ENCODE assay signal across 2 fruit fly cellular contexts in the genomic region with DNA sequence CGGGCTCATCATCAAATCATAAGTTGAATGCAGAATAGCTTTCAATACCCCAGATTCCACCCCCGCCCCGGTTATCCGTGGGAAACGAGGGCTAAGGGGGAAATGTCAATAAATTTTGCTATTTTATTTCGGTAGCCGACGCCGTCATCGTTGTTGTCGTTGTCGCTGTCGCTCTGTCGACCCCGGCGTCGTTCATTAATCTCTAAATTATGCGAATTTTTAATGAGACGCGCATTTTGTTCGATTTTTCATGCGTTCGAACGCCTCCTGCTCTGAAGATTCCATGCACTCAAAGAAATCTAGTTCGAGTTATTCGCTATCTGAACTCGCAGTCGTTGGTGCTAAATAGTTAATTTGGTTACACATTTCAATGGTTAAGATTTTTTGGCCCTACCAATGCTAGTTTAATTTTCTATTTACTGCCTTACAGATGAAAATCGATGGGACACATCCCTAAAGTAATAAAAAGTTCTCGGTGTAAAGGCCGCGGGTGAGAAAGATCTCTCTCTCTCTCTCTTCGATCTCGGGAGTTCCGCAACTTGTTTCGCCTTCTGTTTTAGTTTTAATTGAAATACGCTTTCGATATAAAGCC.
TF ChIP-seq lines count a peak whose summit lies in the region.

No protein-coding gene starts in this region.

TF ChIP-seq in whole organism, embryonic, 481 proteins besides CTCF, POLR2A, EP300 and RAD21 (continued from another document and continues in another):
- TF ChIP-seq CG12744 (GFP tag; optimal IDR thresholded peaks at IDR 0.05; lab: Kevin White, UChicago) (no peak), Ada2b (GFP tag; IDR thresholded peaks at IDR 0.05; lab: Robert Waterston, UW) (peak; percentile 22; the same call in 1 of the 2 replicates), CG2129 (GFP tag; IDR thresholded peaks at IDR 0.05; lab: Robert Waterston, UW; ENCODE audit: partially characterized antibody) (no peak), knrl (GFP tag; IDR thresholded peaks at IDR 0.05; lab: Robert Waterston, UW; ENCODE audit: partially characterized antibody) (no peak), org-1 (GFP tag; optimal IDR thresholded peaks at IDR 0.05; lab: Kevin White, UChicago) (no peak), pros (GFP tag; optimal IDR thresholded peaks at IDR 0.05; lab: Kevin White, UChicago) (no peak), lab (GFP tag; optimal IDR thresholded peaks at IDR 0.05; lab: Kevin White, UChicago) (peak; percentile 33), CHES-1-like (GFP tag; optimal IDR thresholded peaks at IDR 0.05; lab: Kevin White, UChicago) (peak; percentile 13), zen (tag; optimal IDR thresholded peaks at IDR 0.05; lab: Kevin White, UChicago) (no peak), CG3838 (GFP tag; optimal IDR thresholded peaks at IDR 0.05; lab: Kevin White, UChicago) (no peak), CG4820 (GFP tag; optimal IDR thresholded peaks at IDR 0.05; lab: Kevin White, UChicago) (no peak), emc (GFP tag; optimal IDR thresholded peaks at IDR 0.05; lab: Kevin White, UChicago) (no peak), hkb (optimal IDR thresholded peaks at IDR 0.05; lab: Kevin White, UChicago) (no peak), hkb (GFP tag; IDR thresholded peaks at IDR 0.05; lab: Robert Waterston, UW) (no peak), Blimp-1 (GFP tag; optimal IDR thresholded peaks at IDR 0.05; lab: Kevin White, UChicago) (peak; percentile 12), pb (GFP tag; optimal IDR thresholded peaks at IDR 0.05; lab: Kevin White, UChicago) (no peak), Fer2 (tag; optimal IDR thresholded peaks at IDR 0.05; lab: Kevin White, UChicago) (no peak), CG3847 (GFP tag; IDR thresholded peaks at IDR 0.05; lab: Robert Waterston, UW) (peak; percentile 53), Vsx1 (GFP tag; optimal IDR thresholded peaks at IDR 0.05; lab: Kevin White, UChicago) (no peak), CG8089 (GFP tag; optimal IDR thresholded peaks at IDR 0.05; lab: Kevin White, UChicago) (no peak), chn (GFP tag; optimal IDR thresholded peaks at IDR 0.05; lab: Kevin White, UChicago) (no peak), Doc2 (GFP tag; IDR thresholded peaks at IDR 0.05; lab: Robert Waterston, UW) (no peak), Chrac-16 (GFP tag; optimal IDR thresholded peaks at IDR 0.05; lab: Kevin White, UChicago) (peak; percentile 12), Doc3 (GFP tag; IDR thresholded peaks at IDR 0.05; lab: Robert Waterston, UW; ENCODE audit: partially characterized antibody) (no peak), CG17829 (tag; optimal IDR thresholded peaks at IDR 0.05; lab: Kevin White, UChicago) (no peak), CG2116 (GFP tag; optimal IDR thresholded peaks at IDR 0.05; lab: Kevin White, UChicago) (no peak), CG9727 (GFP tag; optimal IDR thresholded peaks at IDR 0.05; lab: Kevin White, UChicago) (no peak), vvl (GFP tag; IDR thresholded peaks at IDR 0.05; lab: Robert Waterston, UW) (peak; percentile 57), CG6654 (GFP tag; optimal IDR thresholded peaks at IDR 0.05; lab: Kevin White, UChicago) (no peak), Nf-YA (GFP tag; IDR thresholded peaks at IDR 0.05; lab: Robert Waterston, UW) (no peak), CG11504 (tag; optimal IDR thresholded peaks at IDR 0.05; lab: Kevin White, UChicago) (peak; percentile 16), CG14860 (GFP tag; IDR thresholded peaks at IDR 0.05; lab: Robert Waterston, UW; ENCODE audit: partially characterized antibody) (no peak), Antp (GFP tag; optimal IDR thresholded peaks at IDR 0.05; lab: Kevin White, UChicago) (no peak), CG7357 (GFP tag; IDR thresholded peaks at IDR 0.05; lab: Robert Waterston, UW) (no peak), Lpt (GFP tag; optimal IDR thresholded peaks at IDR 0.05; lab: Kevin White, UChicago) (no peak), tin (GFP tag; optimal IDR thresholded peaks at IDR 0.05; lab: Kevin White, UChicago) (no peak), CG2889 (GFP tag; IDR thresholded peaks at IDR 0.05; lab: Robert Waterston, UW) (0 out of 3 replicates have a peak, but pooled peaks have one; percentile 53), CG11695 (GFP tag; IDR thresholded peaks at IDR 0.05; lab: Robert Waterston, UW) (no peak), NC2α (GFP tag; optimal IDR thresholded peaks at IDR 0.05; lab: Kevin White, UChicago) (no peak), Mrtf (GFP tag; IDR thresholded peaks at IDR 0.05; lab: Robert Waterston, UW) (0 out of 3 replicates have a peak, but pooled peaks have one; percentile 6), caup (GFP tag; optimal IDR thresholded peaks at IDR 0.05; lab: Kevin White, UChicago; ENCODE audit: severe bottlenecking) (no peak), CoRest (tag; optimal IDR thresholded peaks at IDR 0.05; lab: Kevin White, UChicago) (peak; percentile 44), CG14050 (GFP tag; IDR thresholded peaks at IDR 0.05; lab: Robert Waterston, UW) (no peak), prd (optimal IDR thresholded peaks at IDR 0.05; lab: Kevin White, UChicago) (no peak), prd (GFP tag; IDR thresholded peaks at IDR 0.05; lab: Robert Waterston, UW) (peak; percentile 12; the same call in 1 of the 3 replicates), cg (GFP tag; optimal IDR thresholded peaks at IDR 0.05; lab: Kevin White, UChicago) (no peak), schlank (tag; optimal IDR thresholded peaks at IDR 0.05; lab: Kevin White, UChicago) (no peak), gce (GFP tag; IDR thresholded peaks at IDR 0.05; lab: Robert Waterston, UW) (no peak), en (GFP tag; optimal IDR thresholded peaks at IDR 0.05; lab: Kevin White, UChicago) (no peak), CG11560 (tag; IDR thresholded peaks at IDR 0.05; lab: Robert Waterston, UW) (0 out of 3 replicates have a peak, but pooled peaks have one; percentile 14), shn (GFP tag; optimal IDR thresholded peaks at IDR 0.05; lab: Kevin White, UChicago) (peak; percentile 18), eyg (GFP tag; optimal IDR thresholded peaks at IDR 0.05; lab: Kevin White, UChicago) (no peak), CG14014 (GFP tag; IDR thresholded peaks at IDR 0.05; lab: Robert Waterston, UW) (no peak), CG9876 (GFP tag; optimal IDR thresholded peaks at IDR 0.05; lab: Kevin White, UChicago) (no peak), Atf-2 (GFP tag; optimal IDR thresholded peaks at IDR 0.05; lab: Kevin White, UChicago) (no peak), CG31224 (GFP tag; IDR thresholded peaks at IDR 0.05; lab: Robert Waterston, UW) (peak; percentile 32; the same call in 1 of the 2 replicates), Meics (GFP tag; optimal IDR thresholded peaks at IDR 0.05; lab: Kevin White, UChicago) (peak; percentile 35), pzg (GFP tag; optimal IDR thresholded peaks at IDR 0.05; lab: Kevin White, UChicago) (no peak), CG17186 (GFP tag; optimal IDR thresholded peaks at IDR 0.05; lab: Kevin White, UChicago) (no peak), HLH54F (GFP tag; optimal IDR thresholded peaks at IDR 0.05; lab: Kevin White, UChicago) (peak; percentile 12), jing (GFP tag; optimal IDR thresholded peaks at IDR 0.05; lab: Kevin White, UChicago) (no peak), CG17912 (GFP tag; optimal IDR thresholded peaks at IDR 0.05; lab: Kevin White, UChicago) (no peak), ranshi (GFP tag; IDR thresholded peaks at IDR 0.05; lab: Robert Waterston, UW) (peak; percentile 37; the same call in 1 of the 2 replicates)

TF ChIP-seq in whole organism, prepupa, 60 proteins besides CTCF, POLR2A, EP300 and RAD21 (continued from another document):
- TF ChIP-seq CG10669 (GFP tag; optimal IDR thresholded peaks at IDR 0.05; lab: Kevin White, UChicago) (peak; percentile 84), Ets96B (tag; optimal IDR thresholded peaks at IDR 0.05; lab: Kevin White, UChicago) (peak; percentile 80), CG34406 (GFP tag; optimal IDR thresholded peaks at IDR 0.05; lab: Kevin White, UChicago) (peak; percentile 52), Smox (GFP tag; optimal IDR thresholded peaks at IDR 0.05; lab: Kevin White, UChicago) (peak; percentile 62), cyc (GFP tag; optimal IDR thresholded peaks at IDR 0.05; lab: Kevin White, UChicago) (peak; percentile 62), CG8319 (GFP tag; optimal IDR thresholded peaks at IDR 0.05; lab: Kevin White, UChicago) (peak; percentile 54), Met (GFP tag; optimal IDR thresholded peaks at IDR 0.05; lab: Kevin White, UChicago) (peak; percentile 75), CG7368 (GFP tag; optimal IDR thresholded peaks at IDR 0.05; lab: Kevin White, UChicago) (peak; percentile 61), vri (GFP tag; optimal IDR thresholded peaks at IDR 0.05; lab: Kevin White, UChicago) (peak; percentile 69), CG3032 (tag; optimal IDR thresholded peaks at IDR 0.05; lab: Kevin White, UChicago) (peak; percentile 81), dsx (GFP tag; optimal IDR thresholded peaks at IDR 0.05; lab: Kevin White, UChicago; ENCODE audit: poor library complexity, severe bottlenecking) (peak; percentile 72), CG6276 (GFP tag; optimal IDR thresholded peaks at IDR 0.05; lab: Kevin White, UChicago) (no peak), OdsH (GFP tag; optimal IDR thresholded peaks at IDR 0.05; lab: Kevin White, UChicago) (peak; percentile 71), CG6808 (GFP tag; optimal IDR thresholded peaks at IDR 0.05; lab: Kevin White, UChicago) (peak; percentile 79), svp (GFP tag; lab: Kevin White, UChicago) (peak; percentile 80), Hr4 (GFP tag; optimal IDR thresholded peaks at IDR 0.05; lab: Kevin White, UChicago) (no peak), Sox14 (GFP tag; optimal IDR thresholded peaks at IDR 0.05; lab: Kevin White, UChicago) (peak; percentile 73), eg (GFP tag; IDR thresholded peaks at IDR 0.05; lab: Robert Waterston, UW) (no peak), CG8632 (GFP tag; optimal IDR thresholded peaks at IDR 0.05; lab: Kevin White, UChicago) (peak; percentile 61), ss (GFP tag; optimal IDR thresholded peaks at IDR 0.05; lab: Kevin White, UChicago) (peak; percentile 44 to 77), CG10631 (GFP tag; optimal IDR thresholded peaks at IDR 0.05; lab: Kevin White, UChicago) (peak; percentile 72), CG4318 (GFP tag; optimal IDR thresholded peaks at IDR 0.05; lab: Kevin White, UChicago) (no peak), CG6163 (GFP tag; IDR thresholded peaks at IDR 0.05; lab: Robert Waterston, UW) (peak; percentile 80), fkh (GFP tag; optimal IDR thresholded peaks at IDR 0.05; lab: Kevin White, UChicago) (no peak), esn (GFP tag; optimal IDR thresholded peaks at IDR 0.05; lab: Kevin White, UChicago) (peak; percentile 78), Sox102F (GFP tag; optimal IDR thresholded peaks at IDR 0.05; lab: Kevin White, UChicago) (peak; percentile 71), spab (GFP tag; optimal IDR thresholded peaks at IDR 0.05; lab: Kevin White, UChicago) (peak; percentile 70), Eip93F (GFP tag; optimal IDR thresholded peaks at IDR 0.05; lab: Kevin White, UChicago) (no peak), CG15336 (GFP tag; IDR thresholded peaks at IDR 0.05; lab: Robert Waterston, UW) (no peak), CG11762 (GFP tag; optimal IDR thresholded peaks at IDR 0.05; lab: Kevin White, UChicago; ENCODE audit: insufficient read depth) (peak; percentile 42), CG32006 (GFP tag; optimal IDR thresholded peaks at IDR 0.05; lab: Kevin White, UChicago) (peak; percentile 57), dac (GFP tag; optimal IDR thresholded peaks at IDR 0.05; lab: Kevin White, UChicago) (no peak), Eip78C (GFP tag; lab: Kevin White, UChicago) (peak; percentile 90), CG8119 (GFP tag; IDR thresholded peaks at IDR 0.05; lab: Robert Waterston, UW) (peak; percentile 28; the same call in 1 of the 3 replicates), Blimp-1 (GFP tag; optimal IDR thresholded peaks at IDR 0.05; lab: Kevin White, UChicago) (peak; percentile 4), acj6 (GFP tag; optimal IDR thresholded peaks at IDR 0.05; lab: Kevin White, UChicago) (peak; percentile 67), fd85E (GFP tag; optimal IDR thresholded peaks at IDR 0.05; lab: Kevin White, UChicago) (no peak), pdm3 (GFP tag; optimal IDR thresholded peaks at IDR 0.05; lab: Kevin White, UChicago) (peak; percentile 80)
